Fruit fly (Drosophila melanogaster): ENCODE results near the gene lmd.

DNA sequence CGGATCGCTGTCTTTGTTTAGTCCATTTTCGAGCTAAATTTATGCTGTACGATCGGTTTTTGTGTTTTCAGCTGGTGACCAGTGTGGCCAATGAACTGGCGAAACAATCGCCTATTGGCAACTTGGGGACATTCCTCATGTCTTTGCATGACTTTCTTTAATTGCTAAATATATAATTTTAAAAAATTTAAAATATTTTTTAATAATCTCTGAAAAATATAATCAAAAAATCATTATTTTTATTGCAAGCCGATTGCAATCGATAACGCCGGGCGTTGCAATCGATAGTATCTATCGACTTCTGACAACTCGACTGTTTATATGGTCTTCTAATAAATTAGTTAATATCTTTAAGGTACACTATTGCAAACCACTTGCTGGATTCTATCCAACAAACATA is 34.7 kb upstream of the lmd start, which contains the start of the genes sav and Ublcp1:
- no peak for TF ChIP-seq Abd-B (GFP tag; optimal IDR thresholded peaks at IDR 0.05)
- peak; percentile 24 for TF ChIP-seq h (GFP tag; optimal IDR thresholded peaks at IDR 0.05)
- TF ChIP-seq lola (GFP tag; optimal IDR thresholded peaks at IDR 0.05) = no peak
- no peak for TF ChIP-seq Hr83 (GFP tag; optimal IDR thresholded peaks at IDR 0.05; ENCODE audit: poor library complexity, severe bottlenecking)
- TF ChIP-seq usp (GFP tag; optimal IDR thresholded peaks at IDR 0.05) = no peak
- TF ChIP-seq sv (GFP tag; optimal IDR thresholded peaks at IDR 0.05) = no peak
- TF ChIP-seq tai (GFP tag; optimal IDR thresholded peaks at IDR 0.05) = no peak
- TF ChIP-seq pan (optimal IDR thresholded peaks at IDR 0.05) = no peak
- TF ChIP-seq Hr78 (GFP tag; optimal IDR thresholded peaks at IDR 0.05) = no peak
- no peak for TF ChIP-seq CG32264 (GFP tag; optimal IDR thresholded peaks at IDR 0.05)
- TF ChIP-seq OdsH (GFP tag; optimal IDR thresholded peaks at IDR 0.05) = no peak
- no peak for TF ChIP-seq GATAd (GFP tag; optimal IDR thresholded peaks at IDR 0.05)
- TF ChIP-seq CrebA (GFP tag; optimal IDR thresholded peaks at IDR 0.05; ENCODE audit: borderline replicate concordance) = no peak

All from whole organism, wandering third instar larva.